Fruit fly (Drosophila melanogaster): ENCODE measurements around the gene mbf1.

dm6 chr3L:16612972-16613371, 38.7 kb downstream of the mbf1 start:
- TF ChIP-seq Ets21C (GFP tag; optimal IDR thresholded peaks at IDR 0.05) = no peak
- TF ChIP-seq Hr39 (GFP tag; optimal IDR thresholded peaks at IDR 0.05) = no peak
- TF ChIP-seq achi (GFP tag; optimal IDR thresholded peaks at IDR 0.05) = no peak
- TF ChIP-seq Sox15 (GFP tag; optimal IDR thresholded peaks at IDR 0.05) = no peak

Measured in whole organism, prepupa.